Worm (Caenorhabditis elegans) whole organism, L3 larva: ENCODE results near the gene ndub-5.

Experiments
- R02D3.7 ChIP-seq: fragments of 150-350 bp; optimal IDR thresholded peaks from 2 replicates; lab custom pipeline; 2014; ENCODE audit warnings: missing biosample characterization, missing genetic modification characterization
- ZK546.5 ChIP-seq: sonication (generic microtip); optimal IDR thresholded peaks from 2 replicates; lab custom pipeline; 2017; ENCODE audit warnings: missing biosample characterization, missing genetic modification characterization
- aly-2 ChIP-seq: fragments of 150-350 bp; optimal IDR thresholded peaks from 2 replicates; lab custom pipeline; 2014; ENCODE audit warnings: missing biosample characterization, missing genetic modification characterization
- ama-1 ChIP-seq: fragments of 150-350 bp; optimal IDR thresholded peaks from 2 replicates; lab custom pipeline; 2018
- ceh-16 ChIP-seq: sonication (generic microtip); optimal IDR thresholded peaks from 2 replicates; lab custom pipeline; 2017; ENCODE audit warnings: missing biosample characterization, missing genetic modification characterization
- ceh-28 ChIP-seq: fragments of 150-350 bp; optimal IDR thresholded peaks from 2 replicates; lab custom pipeline; 2014; ENCODE audit warnings: missing biosample characterization, missing genetic modification reagents, missing genetic modification characterization
- ceh-9 ChIP-seq: sonication (generic microtip); optimal IDR thresholded peaks from 2 replicates; lab custom pipeline; 2018; ENCODE audit warnings: missing biosample characterization, missing genetic modification characterization
- daf-12 ChIP-seq: fragments of 150-350 bp; optimal IDR thresholded peaks from 2 replicates; lab custom pipeline; 2014; ENCODE audit warnings: missing biosample characterization, missing genetic modification reagents, missing genetic modification characterization
- egl-27 ChIP-seq: sonication (generic microtip); optimal IDR thresholded peaks from 4 replicates; lab custom pipeline; 2017; ENCODE audit warnings: missing biosample characterization, missing genetic modification reagents, missing genetic modification characterization
- egl-5 ChIP-seq: fragments of 150-350 bp; optimal IDR thresholded peaks from 2 replicates; lab custom pipeline; 2017; ENCODE audit warnings: missing biosample characterization, missing genetic modification reagents, missing genetic modification characterization, inconsistent platforms
- elt-1 ChIP-seq: fragments of 150-350 bp; optimal IDR thresholded peaks from 2 replicates; lab custom pipeline; 2014; ENCODE audit warnings: missing biosample characterization, missing genetic modification characterization
- elt-2 ChIP-seq: sonication (generic microtip); optimal IDR thresholded peaks from 2 replicates; lab custom pipeline; 2016; ENCODE audit warnings: missing genetic modification reagents, mild to moderate bottlenecking, missing genetic modification characterization, missing compliant biosample characterization
- elt-3 ChIP-seq, 3 experiments: fragments of 150-350 bp in 1 of 3; sonication (generic microtip) in 2 of 3; optimal IDR thresholded peaks; 2 replicates in 2 of 3; 4 replicates in 1 of 3; lab custom pipeline; 2014 to 2017; ENCODE audit warnings: missing biosample characterization in 3 of 3, missing genetic modification characterization in 3 of 3
- eor-1 ChIP-seq, 2 experiments: fragments of 150-350 bp; optimal IDR thresholded peaks; 2 replicates each; lab custom pipeline; 2014 to 2018; ENCODE audit warnings: missing biosample characterization in 2 of 2, missing genetic modification characterization in 2 of 2
- fkh-10 ChIP-seq: sonication (generic microtip); optimal IDR thresholded peaks from 2 replicates; lab custom pipeline; 2017; ENCODE audit warnings: missing biosample characterization, missing genetic modification reagents, missing genetic modification characterization
- fkh-2 ChIP-seq: fragments of 150-350 bp; optimal IDR thresholded peaks from 2 replicates; lab custom pipeline; 2014; ENCODE audit warnings: missing biosample characterization, missing genetic modification reagents, missing genetic modification characterization
- fos-1 ChIP-seq: fragments of 150-350 bp; optimal IDR thresholded peaks from 2 replicates; lab custom pipeline; 2014; ENCODE audit warnings: missing biosample characterization, missing genetic modification characterization
- hmg-11 ChIP-seq: sonication (generic microtip); optimal IDR thresholded peaks from 2 replicates; lab custom pipeline; 2016; ENCODE audit warnings: missing genetic modification characterization, missing compliant biosample characterization
- jun-1 ChIP-seq: fragments of 150-350 bp; optimal IDR thresholded peaks from 2 replicates; lab custom pipeline; 2014; ENCODE audit warnings: missing biosample characterization, missing genetic modification reagents, missing genetic modification characterization
- lin-39 ChIP-seq: fragments of 150-350 bp; optimal IDR thresholded peaks from 2 replicates; lab custom pipeline; 2018; ENCODE audit warnings: missing biosample characterization, missing genetic modification reagents, missing genetic modification characterization
- mml-1 ChIP-seq: fragments of 150-350 bp; sonication (generic microtip); optimal IDR thresholded peaks from 3 replicates; lab custom pipeline; 2014; ENCODE audit warnings: missing biosample characterization, missing genetic modification characterization
- nfya-1 ChIP-seq: sonication (generic microtip); optimal IDR thresholded peaks from 2 replicates; lab custom pipeline; 2017; ENCODE audit warnings: missing genetic modification characterization, mild to moderate bottlenecking, missing compliant biosample characterization, antibody characterized with exemption, moderate library complexity; ENCODE audit not compliant: insufficient read depth
- nhr-11 ChIP-seq: fragments of 150-350 bp; optimal IDR thresholded peaks from 2 replicates; lab custom pipeline; 2014; ENCODE audit warnings: missing biosample characterization, missing genetic modification characterization
- nhr-12 ChIP-seq: fragments of 150-350 bp; optimal IDR thresholded peaks from 2 replicates; lab custom pipeline; 2014; ENCODE audit warnings: missing biosample characterization, missing genetic modification characterization
- nhr-23 ChIP-seq: fragments of 150-350 bp; optimal IDR thresholded peaks from 2 replicates; lab custom pipeline; 2014; ENCODE audit warnings: missing biosample characterization, missing genetic modification reagents, missing genetic modification characterization
- nhr-237 ChIP-seq: fragments of 150-350 bp; optimal IDR thresholded peaks from 2 replicates; lab custom pipeline; 2014; ENCODE audit warnings: missing biosample characterization, missing genetic modification characterization
- nhr-25 ChIP-seq: sonication (generic microtip); optimal IDR thresholded peaks from 2 replicates; lab custom pipeline; 2017; ENCODE audit warnings: missing biosample characterization, missing genetic modification characterization
- nhr-28 ChIP-seq: fragments of 150-350 bp; optimal IDR thresholded peaks from 2 replicates; lab custom pipeline; 2014; ENCODE audit warnings: missing biosample characterization, missing genetic modification characterization
- nhr-43 ChIP-seq: sonication (generic microtip); optimal IDR thresholded peaks from 2 replicates; lab custom pipeline; 2016; ENCODE audit warnings: mild to moderate bottlenecking, missing genetic modification characterization, missing compliant biosample characterization; ENCODE audit not compliant: poor library complexity, severe bottlenecking
- nhr-67 ChIP-seq: fragments of 150-350 bp; optimal IDR thresholded peaks from 2 replicates; lab custom pipeline; 2014; ENCODE audit warnings: missing biosample characterization, missing genetic modification characterization
- nhr-76 ChIP-seq: fragments of 150-350 bp; sonication (generic microtip); optimal IDR thresholded peaks from 5 replicates; lab custom pipeline; 2014; ENCODE audit warnings: missing biosample characterization, missing genetic modification characterization
- nhr-77 ChIP-seq: fragments of 150-350 bp; optimal IDR thresholded peaks from 2 replicates; lab custom pipeline; 2014; ENCODE audit warnings: missing biosample characterization, missing genetic modification characterization
- pha-4 ChIP-seq: fragments of 150-350 bp; optimal IDR thresholded peaks from 2 replicates; lab custom pipeline; 2014; ENCODE audit warnings: missing biosample characterization, missing genetic modification reagents, missing genetic modification characterization
- pqm-1 ChIP-seq: fragments of 150-350 bp; optimal IDR thresholded peaks from 2 replicates; lab custom pipeline; 2017; ENCODE audit warnings: missing biosample characterization, missing genetic modification characterization, inconsistent platforms
- sea-2 ChIP-seq: fragments of 150-350 bp; sonication (generic microtip); optimal IDR thresholded peaks from 4 replicates; lab custom pipeline; 2014; ENCODE audit warnings: missing biosample characterization, missing genetic modification reagents, missing genetic modification characterization
- snpc-4 ChIP-seq: fragments of 150-350 bp; optimal IDR thresholded peaks from 2 replicates; lab custom pipeline; 2014; ENCODE audit warnings: missing biosample characterization, missing genetic modification characterization
- tbx-2 ChIP-seq: sonication (generic microtip); optimal IDR thresholded peaks from 2 replicates; lab custom pipeline; 2016; ENCODE audit warnings: mild to moderate bottlenecking, missing genetic modification characterization, missing compliant biosample characterization
- unc-39 ChIP-seq: sonication (generic microtip); optimal IDR thresholded peaks from 4 replicates; lab custom pipeline; 2017; ENCODE audit warnings: missing biosample characterization, missing genetic modification characterization
- zag-1 ChIP-seq: fragments of 150-350 bp; optimal IDR thresholded peaks from 2 replicates; lab custom pipeline; 2014; ENCODE audit warnings: missing biosample characterization, missing genetic modification characterization
- ztf-11 ChIP-seq: fragments of 150-350 bp; optimal IDR thresholded peaks from 2 replicates; lab custom pipeline; 2014; ENCODE audit warnings: missing biosample characterization, missing genetic modification characterization
- ztf-4 ChIP-seq: fragments of 150-350 bp; optimal IDR thresholded peaks from 2 replicates; lab custom pipeline; 2014; ENCODE audit warnings: missing biosample characterization, missing genetic modification characterization

ndub-5 gene

DNA sequence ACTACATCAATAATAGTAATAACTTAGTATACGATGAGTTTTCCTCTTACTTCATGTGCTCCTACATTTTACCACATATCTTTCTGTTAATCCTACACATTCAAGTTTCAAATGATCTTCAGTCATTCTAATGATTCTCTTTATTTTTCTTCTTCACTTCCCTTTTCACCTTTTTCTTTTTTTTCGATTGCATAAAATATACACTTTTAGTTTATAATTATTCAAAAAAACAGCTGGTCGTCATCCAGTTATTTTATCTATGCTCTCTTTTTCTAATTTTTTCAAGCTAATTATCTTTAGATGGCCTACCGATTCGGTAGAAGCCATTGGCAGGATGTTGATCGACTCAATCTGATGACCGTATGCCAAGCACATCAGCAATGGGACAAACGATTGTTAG is 36.9 kb downstream of the ndub-5 start, which contains the start of gene F59E12.1:
F59E12.1 (plus strand) TSS at position 301 of the 400 bp plus-strand sequence.
- TF ChIP-seq ceh-28 (tag; lab: Kevin White, UChicago) = no peak
- no peak for TF ChIP-seq nhr-43 (tag; lab: Kevin White, UChicago)
- no peak for TF ChIP-seq jun-1 (tag; lab: Kevin White, UChicago)
- no peak for TF ChIP-seq nhr-28 (tag; lab: Kevin White, UChicago)
- TF ChIP-seq tbx-2 (tag; lab: Kevin White, UChicago) = no peak
- TF ChIP-seq nhr-237 (tag; lab: Kevin White, UChicago) = no peak
- no peak for TF ChIP-seq zag-1
- no peak for TF ChIP-seq eor-1 (tag; optimal IDR thresholded peaks at IDR 0.05; lab: Kevin White, UChicago)
- TF ChIP-seq, all 47 proteins: peak for 0

DNA sequence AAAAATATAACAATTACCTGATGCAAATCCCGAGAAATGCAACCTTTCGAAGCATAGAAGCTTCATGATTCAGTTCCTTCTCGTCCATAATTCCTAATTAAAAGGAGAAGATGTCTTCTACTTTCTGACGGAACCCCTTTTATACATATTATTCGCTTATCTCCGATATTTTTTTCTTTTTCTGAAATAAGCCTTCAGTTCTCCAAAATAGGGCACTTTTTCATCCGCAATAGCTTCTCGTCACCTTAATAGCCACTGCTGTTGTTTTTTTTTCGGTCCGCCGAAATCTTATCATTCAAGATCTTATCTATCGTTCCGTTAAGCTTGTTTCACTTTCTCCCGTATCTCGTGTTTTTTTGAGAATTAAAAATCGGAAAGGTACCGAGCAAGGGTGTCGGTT is 38.8 kb downstream of the ndub-5 start, which contains the start of gene bli-2:
bli-2 (minus strand) TSS at position 101 of the 400 bp plus-strand sequence.
- TF ChIP-seq nhr-11 (tag; lab: Kevin White, UChicago) (no peak), eor-1 (tag; optimal IDR thresholded peaks at IDR 0.05; lab: Kevin White, UChicago) (no peak), nhr-237 (tag; lab: Kevin White, UChicago) (no peak), sea-2 (GFP tag; lab: Kevin White, UChicago) (no peak), daf-12 (no peak), ZK546.5 (tag; lab: Kevin White, UChicago) (no peak), fkh-10 (no peak), nhr-77 (tag; lab: Kevin White, UChicago) (no peak), nhr-23 (tag; lab: Kevin White, UChicago) (no peak), ceh-9 (tag; lab: Kevin White, UChicago) (no peak), nhr-28 (tag; lab: Kevin White, UChicago) (no peak), ama-1 (lab: Kevin White, UChicago) (no peak), elt-1 (tag; lab: Kevin White, UChicago) (no peak), R02D3.7 (tag; lab: Kevin White, UChicago) (no peak), tbx-2 (tag; lab: Kevin White, UChicago) (no peak), elt-2 (tag; lab: Kevin White, UChicago) (no peak), fkh-2 (tag; lab: Kevin White, UChicago) (no peak)

DNA sequence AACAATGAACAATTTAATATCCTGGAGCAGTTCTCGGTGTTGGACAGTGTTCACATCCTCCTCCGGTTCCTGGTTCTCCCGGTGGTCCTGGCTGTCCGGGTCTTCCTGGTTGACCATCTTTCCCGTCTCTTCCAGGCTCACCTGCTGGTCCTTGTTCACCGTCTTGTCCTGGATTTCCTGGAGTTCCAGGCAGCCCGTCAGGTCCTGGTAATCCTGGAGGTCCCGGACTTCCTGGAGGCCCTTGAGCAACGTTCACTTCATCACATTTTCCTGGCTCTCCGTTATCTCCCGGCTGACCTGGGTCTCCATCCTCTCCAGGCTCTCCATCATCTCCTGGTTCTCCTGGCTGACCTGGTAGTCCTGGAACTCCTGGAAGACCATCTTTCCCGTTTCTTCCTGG is 39.7 kb downstream of the ndub-5 start:
- no peak for TF ChIP-seq nhr-77 (tag; lab: Kevin White, UChicago)
- TF ChIP-seq nhr-76 (tag; lab: Kevin White, UChicago) = no peak
- TF ChIP-seq jun-1 (tag; lab: Kevin White, UChicago) = no peak
- no peak for TF ChIP-seq nhr-237 (tag; lab: Kevin White, UChicago)
- no peak for TF ChIP-seq aly-2 (tag; lab: Kevin White, UChicago)
- no peak for TF ChIP-seq ceh-9 (tag; lab: Kevin White, UChicago)
- no peak for TF ChIP-seq elt-3 (tag; optimal IDR thresholded peaks at IDR 0.05; lab: Kevin White, UChicago)
- no peak for TF ChIP-seq tbx-2 (tag; lab: Kevin White, UChicago)
- TF ChIP-seq fkh-10 = no peak
- TF ChIP-seq pqm-1 = no peak

DNA sequence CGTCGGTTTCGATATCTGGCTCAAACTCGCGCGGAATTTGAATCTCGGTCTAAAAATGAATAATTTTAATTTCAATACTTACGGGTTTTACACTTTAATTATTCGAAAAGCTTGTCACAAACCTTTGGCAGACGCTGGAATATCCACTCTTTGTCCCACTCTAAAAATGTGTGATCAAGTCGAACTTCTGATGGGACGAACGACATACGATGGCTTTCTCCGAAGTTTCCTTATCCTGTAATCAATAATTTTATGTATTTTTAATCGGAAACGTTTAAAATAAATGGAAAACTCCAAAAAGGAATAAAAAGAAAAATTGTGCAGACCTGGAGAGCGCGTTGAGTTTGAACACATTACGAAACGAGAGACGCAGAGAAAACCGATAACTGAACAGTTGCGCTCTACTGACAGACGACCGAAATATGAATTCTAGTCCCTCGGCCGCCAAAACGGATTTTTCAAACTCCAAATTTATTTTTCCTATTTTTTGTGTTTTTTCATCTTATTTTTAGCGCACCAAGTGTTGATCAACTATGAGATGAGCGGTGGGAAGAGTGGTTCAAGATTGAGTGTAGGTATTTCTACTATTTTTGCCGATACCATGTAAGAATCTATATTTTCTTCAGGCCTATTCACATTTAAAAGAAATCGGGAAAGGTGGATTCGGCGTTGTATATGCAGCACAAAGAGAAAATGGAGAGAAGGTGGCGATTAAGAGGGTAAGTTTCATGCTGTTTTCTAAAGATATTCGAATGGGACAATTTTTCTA is 41.7 kb downstream of the ndub-5 start, which contains the start of the genes sam-4, F59E12.17 and zyg-1:
sam-4 (minus strand) TSS at position 51 of the 769 bp plus-strand sequence.
F59E12.17 (minus strand) TSS at position 235 of the 769 bp plus-strand sequence.
zyg-1 (plus strand) TSS at position 513 of the 769 bp plus-strand sequence.
- TF ChIP-seq hmg-11 (tag; lab: Kevin White, UChicago) (peak; percentile 35), jun-1 (tag; lab: Kevin White, UChicago) (no peak), elt-3 (tag; optimal IDR thresholded peaks at IDR 0.05; lab: Kevin White, UChicago) (no peak), ceh-9 (tag; lab: Kevin White, UChicago) (no peak), egl-27 (tag; lab: Kevin White, UChicago) (no peak), ZK546.5 (tag; lab: Kevin White, UChicago) (no peak), fos-1 (tag; lab: Kevin White, UChicago) (no peak), nhr-28 (tag; lab: Kevin White, UChicago) (no peak), pqm-1 (peak; percentile 18), snpc-4 (tag; lab: Kevin White, UChicago) (no peak), nhr-77 (tag; lab: Kevin White, UChicago) (no peak), ztf-11 (tag; lab: Kevin White, UChicago) (no peak), R02D3.7 (tag; lab: Kevin White, UChicago) (no peak), nhr-25 (tag; lab: Kevin White, UChicago) (peak; percentile 51), nhr-11 (tag; lab: Kevin White, UChicago) (no peak), ceh-16 (tag; lab: Kevin White, UChicago) (no peak), nhr-12 (tag; lab: Kevin White, UChicago) (no peak), aly-2 (tag; lab: Kevin White, UChicago) (no peak), elt-2 (tag; lab: Kevin White, UChicago) (peak; percentile 52), nfya-1 (tag; lab: Kevin White, UChicago) (peak; percentile 90), lin-39 (tag; lab: Kevin White, UChicago) (peak; percentile 74), ztf-4 (tag; lab: Kevin White, UChicago) (no peak), nhr-76 (tag; lab: Kevin White, UChicago) (no peak), mml-1 (no peak), nhr-67 (tag; lab: Kevin White, UChicago) (no peak), sea-2 (GFP tag; lab: Kevin White, UChicago) (no peak), nhr-237 (tag; lab: Kevin White, UChicago) (no peak), tbx-2 (tag; lab: Kevin White, UChicago) (no peak), nhr-23 (tag; lab: Kevin White, UChicago) (peak; percentile 17), ama-1 (lab: Kevin White, UChicago) (no peak), pha-4 (tag; lab: Kevin White, UChicago) (peak; percentile 87), elt-1 (tag; lab: Kevin White, UChicago) (no peak), egl-5 (tag; lab: Kevin White, UChicago) (peak; percentile 63), eor-1 (tag; optimal IDR thresholded peaks at IDR 0.05; lab: Kevin White, UChicago) (no peak), unc-39 (tag; lab: Kevin White, UChicago) (no peak)
